Fruit fly (Drosophila melanogaster): Measurements from ENCODE around the gene Pss.
"Not testable (repeated sequence)": the region's sequence is repeated elsewhere in the genome, so short reads cannot be mapped to it uniquely, and the experiment has no call there.

DNA sequence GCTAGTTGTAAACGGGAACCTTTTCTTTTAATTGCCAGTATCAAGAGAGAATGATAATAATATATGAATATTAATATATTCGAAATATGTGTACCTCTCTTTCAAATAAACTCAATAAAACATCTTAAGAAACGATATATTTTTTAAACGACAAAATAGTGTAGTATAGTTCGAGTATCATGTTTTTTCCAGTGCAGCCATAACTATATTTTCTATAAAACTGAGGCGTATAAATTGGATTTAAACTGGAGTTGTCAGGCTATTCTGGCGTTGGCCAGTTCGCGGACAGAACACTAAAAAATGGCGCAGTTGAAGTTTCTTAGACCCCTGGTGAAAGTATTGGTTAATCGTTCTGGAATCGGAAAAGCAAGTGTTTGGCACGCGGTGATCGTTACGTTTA is 22.1 kb downstream of the Pss start, which contains the start of gene CG17637:
- TF ChIP-seq CG14655 (GFP tag; optimal IDR thresholded peaks at IDR 0.05); rn (GFP tag; IDR thresholded peaks at IDR 0.05); CG13204 (GFP tag; optimal IDR thresholded peaks at IDR 0.05); CG12605 (GFP tag; IDR thresholded peaks at IDR 0.05): not testable (repeated sequence)
